Worm (Caenorhabditis elegans): ENCODE results near the gene fbxc-51.

DNA sequence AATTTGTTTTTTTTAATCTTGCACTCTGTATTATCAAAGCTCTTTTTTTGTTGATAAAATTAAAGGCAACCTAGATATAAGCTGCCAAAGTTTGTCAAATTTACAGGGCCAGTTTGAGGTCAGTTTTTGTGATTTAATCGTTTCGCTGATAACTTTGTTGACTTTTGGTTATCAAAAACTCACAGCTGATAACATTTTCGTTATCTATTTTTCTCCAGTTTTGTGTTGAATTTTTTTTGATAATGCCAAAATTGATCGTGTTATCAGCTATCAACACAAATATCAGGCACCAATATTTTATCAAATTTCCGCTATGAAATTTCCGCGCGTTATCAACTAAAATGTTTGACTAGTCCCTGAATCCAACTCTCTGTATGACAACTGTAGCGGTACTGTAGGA, 46.6 kb downstream of the fbxc-51 start:
- TF ChIP-seq nhr-28 (tag; optimal IDR thresholded peaks at IDR 0.05) (no peak), aha-1 (tag; optimal IDR thresholded peaks at IDR 0.05) (no peak), nhr-11 (tag; optimal IDR thresholded peaks at IDR 0.05) (no peak), hpl-2 (GFP tag; optimal IDR thresholded peaks at IDR 0.05) (no peak), snpc-4 (tag; optimal IDR thresholded peaks at IDR 0.05) (no peak), ets-5 (GFP tag; IDR thresholded peaks at IDR 0.05) (no peak)

All from whole organism, L1 larva.